Worm (Caenorhabditis elegans): Measurements from ENCODE around the gene F16B4.6.

F16B4.6 gene

DNA sequence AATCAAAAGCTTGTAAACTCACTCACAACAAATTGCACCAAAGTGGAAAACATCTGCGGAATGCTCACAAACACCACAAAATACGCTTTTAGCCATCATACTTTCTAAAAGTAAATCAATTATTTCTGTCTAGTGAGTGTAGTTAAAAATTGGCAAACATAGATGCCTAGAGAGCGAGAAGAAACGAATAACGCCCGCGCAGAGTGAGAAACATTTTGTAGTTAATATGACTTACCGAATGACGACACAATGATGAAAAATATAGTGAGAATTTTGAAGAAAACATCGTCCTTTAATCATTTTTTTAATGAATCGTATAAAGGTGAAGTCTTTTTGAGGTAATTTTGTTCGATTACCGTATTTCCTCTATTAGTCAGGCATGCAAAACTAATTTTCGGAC is 42.3 kb downstream of the F16B4.6 start, which contains the start of gene nhr-238:
TSS of gene nhr-238 (minus strand) at position 104 of the 400 bp plus-strand sequence.
- TF ChIP-seq ztf-1 (GFP tag; conservative IDR thresholded peaks at IDR 0.05) (no peak), R02D3.7 (tag; optimal IDR thresholded peaks at IDR 0.05) (no peak), F13H6.1 (tag; optimal IDR thresholded peaks at IDR 0.05) (no peak), aly-2 (tag; optimal IDR thresholded peaks at IDR 0.05) (no peak), C34F6.9 (tag; optimal IDR thresholded peaks at IDR 0.05) (no peak), nhr-77 (tag; optimal IDR thresholded peaks at IDR 0.05) (peak; percentile 84), lin-11 (tag; optimal IDR thresholded peaks at IDR 0.05) (no peak), nhr-129 (tag; optimal IDR thresholded peaks at IDR 0.05) (peak; percentile 93), fos-1 (tag; optimal IDR thresholded peaks at IDR 0.05) (no peak), mab-5 (tag; optimal IDR thresholded peaks at IDR 0.05) (no peak), egl-27 (tag; optimal IDR thresholded peaks at IDR 0.05) (no peak), snpc-4 (tag; optimal IDR thresholded peaks at IDR 0.05) (no peak), ceh-82 (tag; optimal IDR thresholded peaks at IDR 0.05) (no peak), nhr-25 (tag; optimal IDR thresholded peaks at IDR 0.05) (no peak)

DNA sequence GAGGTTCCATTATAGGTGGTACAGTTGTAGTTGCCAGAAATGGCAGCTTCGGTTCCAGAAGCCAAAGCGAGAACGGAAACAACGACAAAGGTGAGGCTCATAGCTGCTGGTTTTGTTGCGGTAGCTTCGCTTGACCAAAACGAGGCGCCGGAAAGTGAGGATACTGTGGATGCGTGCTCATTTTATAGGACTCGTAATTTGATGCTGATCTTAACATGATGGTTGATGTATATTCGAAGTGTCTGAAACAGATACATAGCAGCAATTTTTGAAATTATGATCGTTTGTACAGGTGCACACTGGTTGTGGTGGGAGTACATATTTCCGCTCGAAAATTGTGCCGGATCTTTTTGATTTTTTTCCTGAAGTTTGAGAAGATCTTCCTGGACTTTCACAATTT is 44.1 kb downstream of the F16B4.6 start, which contains the start of gene Y46H3D.8:
TSS of gene Y46H3D.8 (minus strand) at position 101 of the 400 bp plus-strand sequence.
- TF ChIP-seq lsy-2 (tag; optimal IDR thresholded peaks at IDR 0.05) (no peak), nhr-25 (tag; optimal IDR thresholded peaks at IDR 0.05) (no peak)

DNA sequence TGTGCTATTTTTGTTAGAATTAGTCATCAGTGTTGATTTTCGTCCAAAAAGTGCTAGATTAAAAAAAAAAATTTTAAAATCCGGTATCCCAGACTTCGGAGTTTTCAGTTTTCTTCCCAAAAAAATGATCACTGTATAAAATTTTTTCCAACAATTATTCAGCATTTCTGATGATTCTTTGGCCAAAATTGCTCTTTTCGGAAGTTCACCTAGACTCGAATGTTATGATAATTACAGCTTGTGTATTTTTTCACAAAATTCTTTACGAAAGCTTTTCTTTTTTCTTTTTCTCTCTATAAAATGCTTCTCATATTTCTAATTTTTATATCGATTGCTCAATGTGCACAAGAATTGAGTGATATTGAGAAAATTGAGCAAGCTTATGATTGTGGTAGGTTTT is 44.7 kb downstream of the F16B4.6 start, which contains the start of gene irld-17:
TSS of gene irld-17 (plus strand) at position 301 of the 400 bp plus-strand sequence.
- TF ChIP-seq elt-1 (tag; optimal IDR thresholded peaks at IDR 0.05): no peak
- TF ChIP-seq ceh-16 (tag; optimal IDR thresholded peaks at IDR 0.05): no peak
- no peak for TF ChIP-seq nhr-12 (tag; optimal IDR thresholded peaks at IDR 0.05)
- TF ChIP-seq sma-9 (GFP tag; optimal IDR thresholded peaks at IDR 0.05): no peak
- TF ChIP-seq sma-9 (tag; optimal IDR thresholded peaks at IDR 0.05): no peak
- TF ChIP-seq dmd-4 (tag; optimal IDR thresholded peaks at IDR 0.05): no peak
- TF ChIP-seq ztf-11 (tag; optimal IDR thresholded peaks at IDR 0.05): no peak

DNA sequence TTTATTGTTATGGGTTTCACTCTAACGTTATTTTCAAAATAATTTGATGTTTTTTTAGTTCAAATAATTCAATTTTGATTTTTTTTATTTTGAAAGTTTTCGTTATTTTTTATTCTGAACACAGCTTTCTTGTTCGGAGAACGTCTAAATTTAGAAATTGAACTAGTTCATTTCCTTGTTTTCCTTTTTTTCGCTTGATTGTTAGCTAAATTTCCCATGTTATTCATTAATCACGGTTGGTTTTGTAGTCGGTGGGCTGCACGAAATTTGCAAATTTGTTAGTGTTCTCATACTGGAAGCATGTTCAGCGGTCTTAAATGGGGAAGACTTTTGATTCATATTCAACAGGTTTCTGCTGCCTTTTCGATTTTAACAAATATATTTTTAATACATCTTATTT is 48.9 kb downstream of the F16B4.6 start, which contains the start of gene str-222:
TSS of gene str-222 (plus strand) at position 301 of the 400 bp plus-strand sequence.
- TF ChIP-seq F13H6.1 (tag; optimal IDR thresholded peaks at IDR 0.05): no peak
- TF ChIP-seq nhr-12 (tag; optimal IDR thresholded peaks at IDR 0.05): no peak
- no peak for TF ChIP-seq ztf-4 (tag; optimal IDR thresholded peaks at IDR 0.05)
- no peak for TF ChIP-seq dmd-4 (tag; optimal IDR thresholded peaks at IDR 0.05)
- TF ChIP-seq ceh-82 (tag; optimal IDR thresholded peaks at IDR 0.05): no peak
- TF ChIP-seq nhr-129 (tag; optimal IDR thresholded peaks at IDR 0.05): no peak
- TF ChIP-seq R02D3.7 (tag; optimal IDR thresholded peaks at IDR 0.05): no peak
- no peak for TF ChIP-seq ama-1 (optimal IDR thresholded peaks at IDR 0.05)
- no peak for TF ChIP-seq nhr-23 (tag; optimal IDR thresholded peaks at IDR 0.05)
- TF ChIP-seq ceh-16 (tag; optimal IDR thresholded peaks at IDR 0.05): no peak
- TF ChIP-seq lin-13 (GFP tag; optimal IDR thresholded peaks at IDR 0.05): no peak
- TF ChIP-seq elt-1 (tag; optimal IDR thresholded peaks at IDR 0.05): no peak
- no peak for TF ChIP-seq lin-11 (tag; optimal IDR thresholded peaks at IDR 0.05)
- TF ChIP-seq sma-3 (GFP tag; optimal IDR thresholded peaks at IDR 0.05): no peak
- no peak for TF ChIP-seq elt-3 (tag; optimal IDR thresholded peaks at IDR 0.05)
- no peak for TF ChIP-seq nhr-10 (tag; optimal IDR thresholded peaks at IDR 0.05)
- no peak for TF ChIP-seq nhr-25 (tag; optimal IDR thresholded peaks at IDR 0.05)
- TF ChIP-seq zag-1 (tag; optimal IDR thresholded peaks at IDR 0.05): no peak
